Worm (Caenorhabditis elegans) whole organism, L4 larva: ENCODE results near the gene fip-4.

Experiments used
- ama-1 ChIP-seq: fragments of 150-350 bp; optimal IDR thresholded peaks from 2 replicates; lab custom pipeline; 2014; ENCODE audit warnings: inconsistent platforms, mixed read lengths
- daf-16 ChIP-seq, 3 experiments: sonication (generic microtip); optimal IDR thresholded peaks; 2 replicates each; lab custom pipeline; 2016 to 2017; ENCODE audit warnings: missing genetic modification characterization in 3 of 3, missing genetic modification reagents in 3 of 3, mild to moderate bottlenecking in 2 of 3, missing compliant biosample characterization in 2 of 3, missing biosample characterization in 1 of 3, moderate library complexity in 1 of 3
- lin-39 ChIP-seq: fragments of 150-350 bp; optimal IDR thresholded peaks from 2 replicates; lab custom pipeline; 2014; ENCODE audit warnings: missing biosample characterization, missing genetic modification reagents, missing genetic modification characterization
- lsy-2 ChIP-seq, 2 experiments: fragments of 150-350 bp in 1 of 2; sonication (generic microtip) in 1 of 2; optimal IDR thresholded peaks; 2 replicates each; lab custom pipeline; 2014 to 2017; ENCODE audit warnings: missing biosample characterization in 2 of 2, missing genetic modification characterization in 2 of 2
- pqm-1 ChIP-seq: sonication (generic microtip); optimal IDR thresholded peaks from 2 replicates; lab custom pipeline; 2017; ENCODE audit warnings: missing biosample characterization, missing genetic modification characterization
- vab-7 ChIP-seq: fragments of 200-800 bp; sonication (Bioruptor generic); IDR thresholded peaks from 2 replicates; pipeline ENCODE4 v1.3.6; 2022; ENCODE audit warnings: missing genetic modification reagents, missing genetic modification characterization, missing compliant biosample characterization
- zip-2 ChIP-seq: fragments of 150-350 bp; optimal IDR thresholded peaks from 2 replicates; lab custom pipeline; 2014; ENCODE audit warnings: missing biosample characterization, missing genetic modification characterization

ce11 chrV:8588079-8588478 lies 23.0 kb downstream of the fip-4 start, which contains the start of gene C10B5.3:
- TF ChIP-seq pqm-1 (no peak), vab-7 (no peak), lin-39 (no peak), ama-1 (no peak), zip-2 (tag; lab: Kevin White, UChicago) (no peak), daf-16 (GFP tag; optimal IDR thresholded peaks at IDR 0.05; lab: Kevin White, UChicago) (no peak), daf-16 (tag; optimal IDR thresholded peaks at IDR 0.05; lab: Kevin White, UChicago) (no peak), lsy-2 (tag; optimal IDR thresholded peaks at IDR 0.05; lab: Kevin White, UChicago) (no peak)
